Fruit fly (Drosophila melanogaster) whole organism, embryonic: ENCODE data around the gene bin.

Experiments used
- Aef1 ChIP-seq: fragments of 200-800 bp; sonication (Bioruptor generic); IDR thresholded peaks from 3 replicates; pipeline ENCODE4 v1.3.6; 2022; ENCODE audit warnings: missing biosample characterization, missing genetic modification characterization
- Bdp1 ChIP-seq: fragments of 200-800 bp; sonication (Bioruptor generic); optimal IDR thresholded peaks from 3 replicates; lab custom pipeline; 2016; ENCODE audit warnings: missing biosample characterization, missing genetic modification characterization
- CG13624 ChIP-seq: fragments of 200-800 bp; sonication (Bioruptor generic); optimal IDR thresholded peaks from 2 replicates; lab custom pipeline; 2016; ENCODE audit warnings: missing biosample characterization, missing genetic modification characterization
- CG30403 ChIP-seq: fragments of 200-800 bp; sonication (Bioruptor generic); optimal IDR thresholded peaks from 3 replicates; lab custom pipeline; 2016; ENCODE audit warnings: missing biosample characterization, missing genetic modification characterization
- CG31224 ChIP-seq: fragments of 200-800 bp; sonication (Bioruptor generic); IDR thresholded peaks from 2 replicates; pipeline ENCODE4 v1.3.6; 2022; ENCODE audit warnings: missing biosample characterization, missing genetic modification characterization
- CG31365 ChIP-seq: fragments of 200-800 bp; sonication (Bioruptor generic); optimal IDR thresholded peaks from 2 replicates; lab custom pipeline; 2018; ENCODE audit warnings: missing biosample characterization, mild to moderate bottlenecking, missing genetic modification characterization
- CG33213 ChIP-seq: fragments of 200-800 bp; sonication (Bioruptor generic); optimal IDR thresholded peaks from 3 replicates; lab custom pipeline; 2016; ENCODE audit warnings: missing biosample characterization, missing genetic modification characterization
- CG34224 ChIP-seq: fragments of 200-800 bp; sonication (Bioruptor generic); IDR thresholded peaks from 3 replicates; pipeline ENCODE4 v1.3.6; 2022; ENCODE audit warnings: missing biosample characterization, missing genetic modification characterization; ENCODE audit not compliant: partially characterized antibody
- CG3726 ChIP-seq: fragments of 200-800 bp; sonication (Bioruptor generic); IDR thresholded peaks from 3 replicates; pipeline ENCODE4, ENCODE4 v1.3.6; 2022; ENCODE audit warnings: missing biosample characterization, missing genetic modification characterization
- CG3838 ChIP-seq: fragments of 200-800 bp; sonication (Bioruptor generic); optimal IDR thresholded peaks from 3 replicates; lab custom pipeline; 2016; ENCODE audit warnings: missing biosample characterization, missing genetic modification characterization
- CG4730 ChIP-seq: fragments of 200-800 bp; sonication (Bioruptor generic); IDR thresholded peaks from 2 replicates; pipeline ENCODE4 v1.3.6; 2022; ENCODE audit warnings: missing biosample characterization, missing genetic modification characterization
- CG6813 ChIP-seq: fragments of 200-800 bp; sonication (Bioruptor generic); optimal IDR thresholded peaks from 2 replicates; lab custom pipeline; 2017; ENCODE audit warnings: missing biosample characterization, missing genetic modification characterization, mild to moderate bottlenecking, moderate library complexity, missing genetic modification reagents
- CG8359 ChIP-seq: fragments of 200-800 bp; sonication (Bioruptor generic); optimal IDR thresholded peaks from 2 replicates; lab custom pipeline; 2017; ENCODE audit warnings: missing biosample characterization, mild to moderate bottlenecking, missing genetic modification characterization, borderline replicate concordance
- CG8388 ChIP-seq: fragments of 200-800 bp; sonication (Bioruptor generic); optimal IDR thresholded peaks from 2 replicates; lab custom pipeline; 2019; ENCODE audit warnings: missing biosample characterization, mild to moderate bottlenecking, missing genetic modification characterization, moderate library complexity
- CG9932 ChIP-seq: fragments of 200-800 bp; sonication (Bioruptor generic); IDR thresholded peaks from 2 replicates; pipeline ENCODE4 v1.3.6; 2022; ENCODE audit warnings: missing biosample characterization, missing genetic modification characterization
- Dad ChIP-seq: fragments of 200-800 bp; sonication (Bioruptor generic); optimal IDR thresholded peaks from 3 replicates; lab custom pipeline; 2016; ENCODE audit warnings: missing biosample characterization, missing genetic modification characterization
- Dbx ChIP-seq: fragments of 200-800 bp; sonication (Bioruptor generic); IDR thresholded peaks from 3 replicates; pipeline ENCODE4 v1.3.6; 2022; ENCODE audit warnings: missing biosample characterization, missing genetic modification characterization
- Drgx ChIP-seq: fragments of 200-800 bp; sonication (Bioruptor generic); IDR thresholded peaks from 2 replicates; pipeline ENCODE4 v1.3.6; 2022; ENCODE audit warnings: missing biosample characterization, missing genetic modification characterization
- Nf-YB ChIP-seq: fragments of 200-800 bp; sonication (Bioruptor generic); optimal IDR thresholded peaks from 3 replicates; lab custom pipeline; 2019; ENCODE audit warnings: missing biosample characterization, mild to moderate bottlenecking, missing genetic modification characterization, moderate library complexity
- PHDP ChIP-seq: fragments of 200-800 bp; sonication (Bioruptor generic); optimal IDR thresholded peaks from 3 replicates; lab custom pipeline; 2018; ENCODE audit warnings: missing biosample characterization, mild to moderate bottlenecking, missing genetic modification characterization, moderate library complexity
- Ravus ChIP-seq: fragments of 200-800 bp; sonication (Bioruptor generic); IDR thresholded peaks from 2 replicates; pipeline ENCODE4 v1.3.6; 2022; ENCODE audit warnings: missing biosample characterization, missing genetic modification characterization
- abd-A ChIP-seq: fragments of 200-800 bp; sonication (Bioruptor generic); optimal IDR thresholded peaks from 3 replicates; lab custom pipeline; 2019; ENCODE audit warnings: missing biosample characterization, mild to moderate bottlenecking, missing genetic modification characterization, moderate library complexity
- al ChIP-seq: fragments of 200-800 bp; sonication (Bioruptor generic); IDR thresholded peaks from 2 replicates; pipeline ENCODE4 v1.3.6; 2022; ENCODE audit warnings: missing biosample characterization, missing genetic modification characterization
- chinmo ChIP-seq: fragments of 200-800 bp; sonication (Bioruptor generic); IDR thresholded peaks from 4 replicates; pipeline ENCODE4 v1.3.6; 2022; ENCODE audit warnings: missing biosample characterization, missing genetic modification characterization; ENCODE audit not compliant: partially characterized antibody
- ci ChIP-seq: fragments of 200-800 bp; sonication (Bioruptor generic); IDR thresholded peaks from 3 replicates; pipeline ENCODE4 v1.3.6; 2022; ENCODE audit warnings: missing biosample characterization, missing genetic modification characterization
- dan ChIP-seq: fragments of 200-800 bp; sonication (Bioruptor generic); IDR thresholded peaks from 2 replicates; pipeline ENCODE4 v1.3.6; 2022; ENCODE audit warnings: missing biosample characterization, missing genetic modification characterization
- dm ChIP-seq: fragments of 200-800 bp; sonication (Bioruptor generic); optimal IDR thresholded peaks from 3 replicates; lab custom pipeline; 2016; ENCODE audit warnings: missing biosample characterization, missing genetic modification characterization
- dmrt11E ChIP-seq: fragments of 200-800 bp; sonication (Bioruptor generic); optimal IDR thresholded peaks from 3 replicates; lab custom pipeline; 2018; ENCODE audit warnings: missing biosample characterization, mild to moderate bottlenecking, missing genetic modification characterization, moderate library complexity
- fd64A ChIP-seq: fragments of 200-800 bp; sonication (Bioruptor generic); optimal IDR thresholded peaks from 3 replicates; lab custom pipeline; 2018; ENCODE audit warnings: missing biosample characterization, mild to moderate bottlenecking, missing genetic modification characterization
- fd96Cb ChIP-seq: fragments of 200-800 bp; sonication (Bioruptor generic); optimal IDR thresholded peaks from 2 replicates; lab custom pipeline; 2018; ENCODE audit warnings: missing biosample characterization, mild to moderate bottlenecking, missing genetic modification characterization, moderate library complexity
- hth ChIP-seq: fragments of >200 bp; optimal IDR thresholded peaks from 2 replicates; lab custom pipeline; 2017; ENCODE audit warnings: inconsistent platforms
- insv ChIP-seq, 2 experiments: fragments of 200-800 bp; sonication (Bioruptor generic); optimal IDR thresholded peaks; 3 replicates each; lab custom pipeline; 2016 to 2018; ENCODE audit warnings: missing biosample characterization in 2 of 2, missing genetic modification characterization in 2 of 2
- jumu ChIP-seq: fragments of 200-800 bp; sonication (Bioruptor generic); optimal IDR thresholded peaks from 3 replicates; lab custom pipeline; 2016; ENCODE audit warnings: missing biosample characterization, missing genetic modification characterization
- lab ChIP-seq: fragments of 200-800 bp; sonication (Bioruptor generic); optimal IDR thresholded peaks from 3 replicates; lab custom pipeline; 2017; ENCODE audit warnings: missing biosample characterization, missing genetic modification characterization, mild to moderate bottlenecking, moderate library complexity, missing genetic modification reagents
- luna ChIP-seq: fragments of 200-800 bp; sonication (Bioruptor generic); optimal IDR thresholded peaks from 2 replicates; lab custom pipeline; 2016; ENCODE audit warnings: missing biosample characterization, missing genetic modification characterization
- mirr ChIP-seq: fragments of 200-800 bp; sonication (Bioruptor generic); optimal IDR thresholded peaks from 3 replicates; lab custom pipeline; 2018; ENCODE audit warnings: missing biosample characterization, mild to moderate bottlenecking, missing genetic modification characterization
- pho ChIP-seq: fragments of 200-800 bp; sonication (Bioruptor generic); optimal IDR thresholded peaks from 2 replicates; lab custom pipeline; 2016; ENCODE audit warnings: missing biosample characterization, missing genetic modification characterization
- phol ChIP-seq: fragments of 200-800 bp; sonication (Bioruptor generic); optimal IDR thresholded peaks from 3 replicates; lab custom pipeline; 2018; ENCODE audit warnings: missing biosample characterization, mild to moderate bottlenecking, missing genetic modification characterization, moderate library complexity
- repo ChIP-seq: fragments of 200-800 bp; sonication (Bioruptor generic); optimal IDR thresholded peaks from 2 replicates; lab custom pipeline; 2016; ENCODE audit warnings: missing biosample characterization, missing genetic modification characterization
- rib ChIP-seq: fragments of 200-800 bp; sonication (Bioruptor generic); IDR thresholded peaks from 2 replicates; pipeline ENCODE4 v1.3.6; 2022; ENCODE audit warnings: missing biosample characterization, missing genetic modification characterization
- scrt ChIP-seq: fragments of 200-800 bp; sonication (Bioruptor generic); optimal IDR thresholded peaks from 2 replicates; lab custom pipeline; 2018; ENCODE audit warnings: missing biosample characterization, mild to moderate bottlenecking, missing genetic modification characterization, moderate library complexity
- stc ChIP-seq: fragments of 200-800 bp; sonication (Bioruptor generic); IDR thresholded peaks from 2 replicates; pipeline ENCODE4 v1.3.6; 2022; ENCODE audit warnings: missing biosample characterization, missing genetic modification characterization
- ttk ChIP-seq: fragments of 200-800 bp; sonication (Bioruptor generic); IDR thresholded peaks from 2 replicates; pipeline ENCODE4 v2.1.2; 2022; ENCODE audit warnings: missing biosample characterization, missing genetic modification characterization
- twi ChIP-seq: fragments of 200-800 bp; optimal IDR thresholded peaks from 2 replicates; lab custom pipeline; 2019; ENCODE audit warnings: missing biosample characterization, mild to moderate bottlenecking, missing genetic modification characterization, moderate library complexity
- vnd ChIP-seq: fragments of 200-800 bp; sonication (Bioruptor generic); IDR thresholded peaks from 3 replicates; pipeline ENCODE4 v1.3.6; 2022; ENCODE audit warnings: missing biosample characterization, missing genetic modification characterization; ENCODE audit not compliant: partially characterized antibody
- wor ChIP-seq: fragments of 200-800 bp; sonication (Bioruptor generic); IDR thresholded peaks from 2 replicates; pipeline ENCODE4 v1.3.6; 2022; ENCODE audit warnings: missing biosample characterization, missing genetic modification characterization
- zen2 ChIP-seq: fragments of 200-800 bp; sonication (Bioruptor generic); IDR thresholded peaks from 3 replicates; pipeline ENCODE4 v1.3.6; 2022; ENCODE audit warnings: missing biosample characterization, missing genetic modification characterization; ENCODE audit not compliant: partially characterized antibody
- zf30C ChIP-seq: fragments of 200-800 bp; sonication (Bioruptor generic); optimal IDR thresholded peaks from 3 replicates; lab custom pipeline; 2018; ENCODE audit warnings: missing biosample characterization, mild to moderate bottlenecking, missing genetic modification characterization

Gene bin

dm6 chr3L:6984486-6984885 lies 5.9 kb upstream of the bin start, which contains the start of the genes CG32388 and CG43439:
Gene CG32388, minus strand, starts transcription at chr3L:6984586.
Gene CG43439, minus strand, starts transcription at chr3L:6984586.
- TF ChIP-seq CG3726 (GFP tag; lab: Robert Waterston, UW), result no peak
- TF ChIP-seq CG3838 (GFP tag; lab: Kevin White, UChicago), result no peak
- no peak for TF ChIP-seq fd64A
- TF ChIP-seq CG9932 (GFP tag; lab: Robert Waterston, UW), result no peak
- no peak for TF ChIP-seq abd-A (tag; lab: Kevin White, UChicago)
- TF ChIP-seq CG31365 (tag; lab: Kevin White, UChicago), result no peak
- TF ChIP-seq chinmo, result no peak
- TF ChIP-seq twi (tag; lab: Kevin White, UChicago), result no peak
- no peak for TF ChIP-seq Ravus (GFP tag; lab: Robert Waterston, UW)
- TF ChIP-seq CG33213, result no peak
- TF ChIP-seq insv (GFP tag; optimal IDR thresholded peaks at IDR 0.05; lab: Kevin White, UChicago), result no peak
- no peak for TF ChIP-seq PHDP (tag; lab: Kevin White, UChicago)
- TF ChIP-seq zf30C (GFP tag; lab: Kevin White, UChicago), result no peak
- TF ChIP-seq fd96Cb (tag; lab: Kevin White, UChicago), result no peak

- TF ChIP-seq rib (GFP tag; lab: Robert Waterston, UW), result 0 out of 2 replicates have a peak, but pooled peaks have one; percentile 58
- peak; percentile 81 for TF ChIP-seq Aef1 (GFP tag; lab: Robert Waterston, UW)
- peak; percentile 1 for TF ChIP-seq repo
- TF ChIP-seq mirr (GFP tag; lab: Kevin White, UChicago), result peak; percentile 18
- TF ChIP-seq stc, result peak; percentile 82
- peak; percentile 88 for TF ChIP-seq CG6813 (GFP tag; lab: Kevin White, UChicago)
- TF ChIP-seq Drgx (GFP tag; lab: Robert Waterston, UW), result peak; percentile 70
- peak; percentile 86 for TF ChIP-seq al
- peak; percentile 36 for TF ChIP-seq hth
- peak; percentile 91 for TF ChIP-seq lab (GFP tag; lab: Kevin White, UChicago)
- TF ChIP-seq wor (GFP tag; lab: Robert Waterston, UW), result peak; percentile 77
- peak; percentile 79 for TF ChIP-seq CG4730
- peak; percentile 54; the same call in 1 of the 3 replicates for TF ChIP-seq ci (GFP tag; lab: Robert Waterston, UW)
- 0 out of 3 replicates have a peak, but pooled peaks have one; percentile 13 for TF ChIP-seq zen2 (GFP tag; lab: Robert Waterston, UW)
- TF ChIP-seq ttk (GFP tag; lab: Robert Waterston, UW), result peak; percentile 77
- TF ChIP-seq CG3726 (GFP tag; lab: Robert Waterston, UW), result peak; percentile 82; the same call in 2 of the 3 replicates
- TF ChIP-seq CG30403, result peak; percentile 95
- peak; percentile 92 for TF ChIP-seq dmrt11E (tag; lab: Kevin White, UChicago)
- peak; percentile 91 for TF ChIP-seq CG8388
- TF ChIP-seq CG13624 (GFP tag; lab: Kevin White, UChicago), result peak; percentile 78
- TF ChIP-seq CG31224 (GFP tag; lab: Robert Waterston, UW), result peak; percentile 68
- TF ChIP-seq vnd (GFP tag; lab: Robert Waterston, UW), result no peak
- TF ChIP-seq scrt (GFP tag; lab: Kevin White, UChicago), result peak; percentile 85
- peak; percentile 60 for TF ChIP-seq Dad (GFP tag; lab: Kevin White, UChicago)
- peak; percentile 59 for TF ChIP-seq jumu
- TF ChIP-seq Nf-YB, result peak; percentile 98
- TF ChIP-seq CG34224, result no peak
- TF ChIP-seq luna (GFP tag; lab: Kevin White, UChicago), result no peak
- TF ChIP-seq pho (GFP tag; lab: Kevin White, UChicago), result peak; percentile 45
- peak; percentile 81 for TF ChIP-seq CG8359 (GFP tag; lab: Kevin White, UChicago)
- peak; percentile 97 for TF ChIP-seq phol (tag; lab: Kevin White, UChicago)
- no peak for TF ChIP-seq Bdp1 (GFP tag; lab: Kevin White, UChicago)
- TF ChIP-seq dm (GFP tag; lab: Kevin White, UChicago), result peak; percentile 23
- no peak for TF ChIP-seq CG33213
- TF ChIP-seq Dbx (GFP tag; lab: Robert Waterston, UW), result peak; percentile 77
- TF ChIP-seq dan (GFP tag; lab: Robert Waterston, UW), result peak; percentile 45; the same call in 1 of the 2 replicates
Observed at dm6 chr3L:6988942-6989569, 1.4 kb upstream of the bin start.
